Worm (Caenorhabditis elegans) whole organism, L4 larva: ENCODE measurements around the gene nsph-1.1.

Experiments used
- D1046.2 ChIP-seq: fragments of 200-800 bp; sonication (Bioruptor generic); IDR thresholded peaks from 2 replicates; pipeline ENCODE4 v1.3.6; 2022; ENCODE audit warnings: missing genetic modification characterization, missing compliant biosample characterization
- F26F4.8 ChIP-seq: fragments of 200-800 bp; sonication (Bioruptor generic); conservative IDR thresholded peaks from 2 replicates; pipeline ENCODE4 v1.3.6; 2022; ENCODE audit warnings: missing genetic modification characterization, missing compliant biosample characterization
- R02D3.7 ChIP-seq: fragments of 150-350 bp; sonication (generic microtip); optimal IDR thresholded peaks from 3 replicates; lab custom pipeline; 2014; ENCODE audit warnings: missing biosample characterization, missing genetic modification characterization
- T20F7.1 ChIP-seq: fragments of 200-800 bp; sonication (Bioruptor generic); optimal IDR thresholded peaks from 2 replicates; lab custom pipeline; 2018; ENCODE audit warnings: mild to moderate bottlenecking, missing genetic modification characterization, missing compliant biosample characterization
- T26A8.4 ChIP-seq: fragments of 200-800 bp; sonication (Bioruptor generic); IDR thresholded peaks from 2 replicates; pipeline ENCODE4 v1.3.6; 2022; ENCODE audit warnings: missing genetic modification characterization, missing compliant biosample characterization
- Y105C5A.15 ChIP-seq: fragments of 200-800 bp; sonication (Bioruptor generic); IDR thresholded peaks from 2 replicates; pipeline ENCODE4 v1.3.6; 2022; ENCODE audit warnings: missing genetic modification characterization, missing compliant biosample characterization
- Y48G9A.11 ChIP-seq: fragments of 200-800 bp; sonication (Bioruptor generic); IDR thresholded peaks from 2 replicates; pipeline ENCODE4 v1.3.6; 2022; ENCODE audit warnings: missing genetic modification reagents, missing genetic modification characterization, missing compliant biosample characterization
- Y75B8A.6 ChIP-seq: fragments of 200-800 bp; sonication (Bioruptor generic); IDR thresholded peaks from 2 replicates; pipeline ENCODE4 v1.3.6; 2022; ENCODE audit warnings: missing genetic modification reagents, missing genetic modification characterization, missing compliant biosample characterization
- arid-1 ChIP-seq: fragments of 200-800 bp; sonication (Bioruptor generic); conservative IDR thresholded peaks from 2 replicates; pipeline ENCODE4 v1.3.6; 2022; ENCODE audit warnings: missing genetic modification reagents, missing genetic modification characterization, missing compliant biosample characterization
- attf-4 ChIP-seq: sonication (generic microtip); optimal IDR thresholded peaks from 3 replicates; lab custom pipeline; 2017; ENCODE audit warnings: missing biosample characterization, missing genetic modification characterization
- ceh-32 ChIP-seq: sonication (generic microtip); optimal IDR thresholded peaks from 2 replicates; lab custom pipeline; 2016; ENCODE audit warnings: mild to moderate bottlenecking, missing genetic modification characterization, missing compliant biosample characterization; ENCODE audit not compliant: poor library complexity
- ceh-44 ChIP-seq: fragments of 200-800 bp; sonication (Bioruptor generic); IDR thresholded peaks from 2 replicates; pipeline ENCODE4 v1.3.6; 2022; ENCODE audit warnings: missing genetic modification reagents, missing genetic modification characterization, missing compliant biosample characterization
- ceh-62 ChIP-seq: sonication (generic microtip); optimal IDR thresholded peaks from 2 replicates; lab custom pipeline; 2017; ENCODE audit warnings: missing biosample characterization, missing genetic modification characterization
- cey-2 ChIP-seq: sonication (generic microtip); optimal IDR thresholded peaks from 3 replicates; lab custom pipeline; 2017; ENCODE audit warnings: missing genetic modification characterization, mild to moderate bottlenecking, missing compliant biosample characterization, antibody characterized with exemption, borderline replicate concordance; ENCODE audit not compliant: insufficient read depth
- daf-16 ChIP-seq, 3 experiments: sonication (generic microtip); optimal IDR thresholded peaks; 2 replicates each; lab custom pipeline; 2016 to 2017; ENCODE audit warnings: missing genetic modification characterization in 3 of 3, missing genetic modification reagents in 3 of 3, mild to moderate bottlenecking in 2 of 3, missing compliant biosample characterization in 2 of 3, missing biosample characterization in 1 of 3, moderate library complexity in 1 of 3
- daf-8 ChIP-seq: fragments of 200-800 bp; sonication (Bioruptor generic); IDR thresholded peaks from 2 replicates; pipeline ENCODE4 v1.3.6; 2022; ENCODE audit warnings: missing genetic modification characterization, missing compliant biosample characterization
- dmd-6 ChIP-seq: fragments of 200-800 bp; sonication (Bioruptor generic); IDR thresholded peaks from 2 replicates; pipeline ENCODE4 v1.3.6; 2022; ENCODE audit warnings: missing genetic modification reagents, missing genetic modification characterization, missing compliant biosample characterization
- dve-1 ChIP-seq: sonication (generic microtip); optimal IDR thresholded peaks from 2 replicates; lab custom pipeline; 2017; ENCODE audit warnings: antibody characterized with exemption, mild to moderate bottlenecking, missing genetic modification characterization, missing compliant biosample characterization; ENCODE audit not compliant: insufficient read depth
- egl-27 ChIP-seq: sonication (generic microtip); optimal IDR thresholded peaks from 3 replicates; lab custom pipeline; 2017; ENCODE audit warnings: missing biosample characterization, missing genetic modification reagents, missing genetic modification characterization
- fkh-10 ChIP-seq: fragments of 150-350 bp; optimal IDR thresholded peaks from 2 replicates; lab custom pipeline; 2014; ENCODE audit warnings: missing biosample characterization, missing genetic modification reagents, missing genetic modification characterization
- fos-1 ChIP-seq: fragments of 150-350 bp; optimal IDR thresholded peaks from 2 replicates; lab custom pipeline; 2014; ENCODE audit warnings: missing biosample characterization, missing genetic modification characterization
- hif-1 ChIP-seq, 2 experiments: sonication (generic microtip); optimal IDR thresholded peaks; 2 replicates each; lab custom pipeline; 2016 to 2017; ENCODE audit warnings: missing compliant biosample characterization in 2 of 2, missing genetic modification characterization in 2 of 2, missing genetic modification reagents in 2 of 2, missing genotype in 2 of 2, mild to moderate bottlenecking in 1 of 2
- hlh-11 ChIP-seq: fragments of 200-800 bp; sonication (Bioruptor generic); optimal IDR thresholded peaks from 2 replicates; lab custom pipeline; 2018; ENCODE audit warnings: mild to moderate bottlenecking, missing genetic modification characterization, missing compliant biosample characterization
- hlh-30 ChIP-seq: sonication (generic microtip); optimal IDR thresholded peaks from 2 replicates; lab custom pipeline; 2017; ENCODE audit warnings: antibody characterized with exemption, mild to moderate bottlenecking, missing genetic modification characterization, missing compliant biosample characterization; ENCODE audit not compliant: insufficient read depth
- hmg-1.1 ChIP-seq: fragments of 200-800 bp; sonication (Bioruptor generic); IDR thresholded peaks from 2 replicates; pipeline ENCODE4 v1.3.6; 2022; ENCODE audit warnings: missing genetic modification reagents, missing genetic modification characterization, missing compliant biosample characterization
- lim-7 ChIP-seq: fragments of 200-800 bp; sonication (Bioruptor generic); IDR thresholded peaks from 2 replicates; pipeline ENCODE4 v1.3.6; 2022; ENCODE audit warnings: missing genetic modification characterization, missing compliant biosample characterization
- lin-13 ChIP-seq: fragments of 150-350 bp; optimal IDR thresholded peaks from 2 replicates; lab custom pipeline; 2014; ENCODE audit warnings: missing biosample characterization, missing genetic modification reagents, missing genetic modification characterization
- lin-29 ChIP-seq: fragments of 200-800 bp; sonication (Bioruptor generic); IDR thresholded peaks from 2 replicates; pipeline ENCODE4 v1.3.6; 2022; ENCODE audit warnings: missing genetic modification reagents, missing genetic modification characterization, missing compliant biosample characterization
- lin-38 ChIP-seq: fragments of 200-800 bp; sonication (Bioruptor generic); IDR thresholded peaks from 2 replicates; pipeline ENCODE4 v1.3.6; 2022; ENCODE audit warnings: missing genetic modification reagents, missing genetic modification characterization, missing compliant biosample characterization
- lin-39 ChIP-seq: fragments of 150-350 bp; optimal IDR thresholded peaks from 2 replicates; lab custom pipeline; 2014; ENCODE audit warnings: missing biosample characterization, missing genetic modification reagents, missing genetic modification characterization
- mdt-29 ChIP-seq: fragments of 200-800 bp; sonication (Bioruptor generic); IDR thresholded peaks from 2 replicates; pipeline ENCODE4 v1.3.6; 2022; ENCODE audit warnings: missing genetic modification reagents, missing genetic modification characterization, missing compliant biosample characterization
- nhr-102 ChIP-seq: sonication (generic microtip); optimal IDR thresholded peaks from 2 replicates; lab custom pipeline; 2016; ENCODE audit warnings: mild to moderate bottlenecking, missing genetic modification characterization, moderate library complexity, missing compliant biosample characterization
- nhr-25 ChIP-seq: sonication (generic microtip); optimal IDR thresholded peaks from 2 replicates; lab custom pipeline; 2017; ENCODE audit warnings: missing genetic modification characterization, mild to moderate bottlenecking, missing compliant biosample characterization, antibody characterized with exemption, moderate library complexity, borderline replicate concordance; ENCODE audit not compliant: insufficient read depth
- nhr-28 ChIP-seq: fragments of 150-350 bp; optimal IDR thresholded peaks from 2 replicates; lab custom pipeline; 2014; ENCODE audit warnings: missing biosample characterization, missing genetic modification characterization
- nhr-41 ChIP-seq: fragments of 200-800 bp; sonication (Bioruptor generic); IDR thresholded peaks from 2 replicates; pipeline ENCODE4 v1.3.6; 2022; ENCODE audit warnings: missing genetic modification reagents, missing genetic modification characterization, missing compliant biosample characterization
- nhr-42 ChIP-seq: fragments of 200-800 bp; sonication (Bioruptor generic); IDR thresholded peaks from 2 replicates; pipeline ENCODE4 v1.3.6; 2022; ENCODE audit warnings: missing genetic modification characterization, missing compliant biosample characterization
- nhr-76 ChIP-seq: fragments of 150-350 bp; optimal IDR thresholded peaks from 2 replicates; lab custom pipeline; 2014; ENCODE audit warnings: missing biosample characterization, missing genetic modification characterization
- pha-4 ChIP-seq, 2 experiments: fragments of 150-350 bp in 1 of 2; fragments of 200-800 bp in 1 of 2; sonication (Bioruptor generic) in 1 of 2; IDR thresholded peaks in 1 of 2; optimal IDR thresholded peaks in 1 of 2; 2 replicates each; pipeline versions ENCODE4 v1.3.6 to Lab custom; 2014 to 2022; ENCODE audit warnings: missing genetic modification characterization in 2 of 2, missing genetic modification reagents in 2 of 2, missing biosample characterization in 1 of 2, missing compliant biosample characterization in 1 of 2
- php-3 ChIP-seq: fragments of 200-800 bp; sonication (Bioruptor generic); IDR thresholded peaks from 2 replicates; pipeline ENCODE4 v1.3.6; 2022; ENCODE audit warnings: missing genetic modification reagents, missing genetic modification characterization, missing compliant biosample characterization
- rbr-2 ChIP-seq: sonication (generic microtip); optimal IDR thresholded peaks from 2 replicates; lab custom pipeline; 2016; ENCODE audit warnings: missing genotype, missing genetic modification characterization, missing compliant biosample characterization
- sdz-12 ChIP-seq: fragments of 200-800 bp; sonication (Bioruptor generic); optimal IDR thresholded peaks from 2 replicates; lab custom pipeline; 2018; ENCODE audit warnings: mild to moderate bottlenecking, missing genetic modification characterization, missing compliant biosample characterization
- snpc-1.2 ChIP-seq: fragments of 200-800 bp; sonication (Bioruptor generic); IDR thresholded peaks from 2 replicates; pipeline ENCODE4 v1.3.6; 2022; ENCODE audit warnings: missing genetic modification reagents, missing genetic modification characterization, missing compliant biosample characterization
- snpc-4 ChIP-seq: fragments of 150-350 bp; optimal IDR thresholded peaks from 2 replicates; lab custom pipeline; 2014; ENCODE audit warnings: missing biosample characterization, missing genetic modification characterization
- tra-1 ChIP-seq: fragments of 200-800 bp; sonication (Bioruptor generic); IDR thresholded peaks from 2 replicates; pipeline ENCODE4 v1.3.6; 2022; ENCODE audit warnings: missing genetic modification reagents, missing genetic modification characterization, missing compliant biosample characterization
- unc-39 ChIP-seq: sonication (generic microtip); optimal IDR thresholded peaks from 2 replicates; lab custom pipeline; 2017; ENCODE audit warnings: missing biosample characterization, missing genetic modification characterization
- zag-1 ChIP-seq: fragments of 150-350 bp; optimal IDR thresholded peaks from 2 replicates; lab custom pipeline; 2014; ENCODE audit warnings: missing biosample characterization, missing genetic modification characterization
- zfp-2 ChIP-seq: sonication (generic microtip); optimal IDR thresholded peaks from 2 replicates; lab custom pipeline; 2016; ENCODE audit warnings: mild to moderate bottlenecking, missing genetic modification characterization, missing compliant biosample characterization
- zfp-3 ChIP-seq: fragments of 200-800 bp; sonication (Bioruptor generic); conservative IDR thresholded peaks from 2 replicates; pipeline ENCODE4 v1.3.6; 2022; ENCODE audit warnings: missing genetic modification reagents, missing genetic modification characterization, missing compliant biosample characterization

nsph-1.1 gene

ce11 chrII:8745449-8746297, 20.9 kb upstream of the nsph-1.1 start (continued):
- no peak for TF ChIP-seq hif-1 (tag; optimal IDR thresholded peaks at IDR 0.05; lab: Kevin White, UChicago)
- TF ChIP-seq T26A8.4: no peak
- no peak for TF ChIP-seq nhr-42 (GFP tag; lab: Robert Waterston, UW)
- TF ChIP-seq zfp-3: no peak
- TF ChIP-seq hlh-30 (tag; lab: Kevin White, UChicago): peak; percentile 8
- no peak for TF ChIP-seq tra-1 (GFP tag; lab: Robert Waterston, UW)
- 0 out of 2 replicates have a peak, but pooled peaks have one; percentile 23 for TF ChIP-seq Y48G9A.11 (GFP tag; lab: Robert Waterston, UW)
- TF ChIP-seq lin-38 (GFP tag; lab: Robert Waterston, UW): no peak
- no peak for TF ChIP-seq php-3 (GFP tag; lab: Robert Waterston, UW)
- TF ChIP-seq sdz-12 (GFP tag; lab: Kevin White, UChicago): no peak
- no peak for TF ChIP-seq lin-29 (GFP tag; lab: Robert Waterston, UW)
- TF ChIP-seq fos-1 (tag; lab: Kevin White, UChicago): no peak
- TF ChIP-seq nhr-76 (tag; lab: Kevin White, UChicago): no peak
- TF ChIP-seq hmg-1.1 (GFP tag; lab: Robert Waterston, UW): no peak
- TF ChIP-seq unc-39 (tag; lab: Kevin White, UChicago): no peak
- TF ChIP-seq lim-7 (GFP tag; lab: Robert Waterston, UW): no peak
- TF ChIP-seq zag-1 (tag; lab: Kevin White, UChicago): no peak
- no peak for TF ChIP-seq rbr-2 (tag; lab: Kevin White, UChicago)
- TF ChIP-seq F26F4.8 (GFP tag; lab: Robert Waterston, UW): no peak
- TF ChIP-seq Y75B8A.6 (GFP tag; lab: Robert Waterston, UW): no peak
- no peak for TF ChIP-seq dmd-6
- TF ChIP-seq T20F7.1: no peak
- TF ChIP-seq nhr-25 (tag; lab: Kevin White, UChicago): peak; percentile 4
- no peak for TF ChIP-seq Y105C5A.15
- no peak for TF ChIP-seq ceh-44 (GFP tag; lab: Robert Waterston, UW)
- no peak for TF ChIP-seq daf-8 (GFP tag; lab: Robert Waterston, UW)
- no peak for TF ChIP-seq fkh-10 (GFP tag; lab: Kevin White, UChicago)
- TF ChIP-seq ceh-62: no peak
- TF ChIP-seq egl-27 (tag; lab: Kevin White, UChicago): no peak
- TF ChIP-seq snpc-1.2 (GFP tag; lab: Robert Waterston, UW): no peak
- TF ChIP-seq lin-39 (tag; lab: Kevin White, UChicago): no peak
- no peak for TF ChIP-seq pha-4 (GFP tag; IDR thresholded peaks at IDR 0.05; lab: Robert Waterston, UW)
- no peak for TF ChIP-seq pha-4 (tag; optimal IDR thresholded peaks at IDR 0.05; lab: Kevin White, UChicago)
- no peak for TF ChIP-seq zfp-2
- no peak for TF ChIP-seq ceh-32 (tag; lab: Kevin White, UChicago)
- peak; percentile 50 for TF ChIP-seq dve-1 (tag; lab: Kevin White, UChicago)
- no peak for TF ChIP-seq nhr-102 (tag; lab: Kevin White, UChicago)
- TF ChIP-seq nhr-41: no peak
- no peak for TF ChIP-seq D1046.2
- TF ChIP-seq cey-2 (tag; lab: Kevin White, UChicago): no peak
- TF ChIP-seq arid-1 (GFP tag; lab: Robert Waterston, UW): no peak
- TF ChIP-seq daf-16 (GFP tag; optimal IDR thresholded peaks at IDR 0.05; lab: Kevin White, UChicago): no peak
- TF ChIP-seq daf-16 (tag; optimal IDR thresholded peaks at IDR 0.05; lab: Kevin White, UChicago): peak; percentile 20
- no peak for TF ChIP-seq hlh-11 (tag; lab: Kevin White, UChicago)
- no peak for TF ChIP-seq nhr-28 (tag; lab: Kevin White, UChicago)
- no peak for TF ChIP-seq lin-13 (GFP tag; lab: Kevin White, UChicago)
- no peak for TF ChIP-seq snpc-4 (tag; lab: Kevin White, UChicago)
- TF ChIP-seq mdt-29 (GFP tag; lab: Robert Waterston, UW): no peak
- TF ChIP-seq attf-4 (tag; lab: Kevin White, UChicago): no peak
- TF ChIP-seq R02D3.7 (tag; lab: Kevin White, UChicago): no peak
